Fruit fly (Drosophila melanogaster) whole organism, embryonic: Measurements from ENCODE around the gene CAH7.
A peak's percentile ranks its signal among the peaks of the same experiment; 100 is the strongest.

Experiments
- Adf1 ChIP-seq: fragments of 200-800 bp; sonication (Bioruptor generic); IDR thresholded peaks from 2 replicates; pipeline ENCODE4 v1.3.6; 2022; ENCODE audit warnings: missing biosample characterization, missing genetic modification characterization
- CG10543 ChIP-seq: fragments of 200-800 bp; sonication (Bioruptor generic); optimal IDR thresholded peaks from 3 replicates; lab custom pipeline; 2017; ENCODE audit warnings: missing biosample characterization, mild to moderate bottlenecking, missing genetic modification characterization, moderate library complexity
- CG13775 ChIP-seq: fragments of 200-800 bp; sonication (Bioruptor generic); optimal IDR thresholded peaks from 3 replicates; lab custom pipeline; 2017; ENCODE audit warnings: missing biosample characterization, mild to moderate bottlenecking, missing genetic modification characterization
- CG13894 ChIP-seq: fragments of 200-800 bp; sonication (Bioruptor generic); optimal IDR thresholded peaks from 3 replicates; lab custom pipeline; 2018; ENCODE audit warnings: missing biosample characterization, mild to moderate bottlenecking, missing genetic modification characterization, moderate library complexity
- CG14050 ChIP-seq: fragments of 200-800 bp; sonication (Bioruptor generic); IDR thresholded peaks from 3 replicates; pipeline ENCODE4 v1.3.6; 2022; ENCODE audit warnings: missing biosample characterization, missing genetic modification characterization
- CG1529 ChIP-seq: fragments of 200-800 bp; sonication (Bioruptor generic); optimal IDR thresholded peaks from 3 replicates; lab custom pipeline; 2018; ENCODE audit warnings: missing biosample characterization, missing genetic modification characterization
- CG15479 ChIP-seq: fragments of 200-800 bp; sonication (Bioruptor generic); optimal IDR thresholded peaks from 3 replicates; lab custom pipeline; 2019; ENCODE audit warnings: missing biosample characterization, mild to moderate bottlenecking, missing genetic modification characterization, moderate library complexity
- CG17568 ChIP-seq: fragments of 200-800 bp; sonication (Bioruptor generic); optimal IDR thresholded peaks from 2 replicates; lab custom pipeline; 2018; ENCODE audit warnings: missing biosample characterization, mild to moderate bottlenecking, missing genetic modification characterization, moderate library complexity
- CG17802 ChIP-seq: fragments of 200-800 bp; sonication (Bioruptor generic); optimal IDR thresholded peaks from 2 replicates; lab custom pipeline; 2018; ENCODE audit warnings: missing biosample characterization, mild to moderate bottlenecking, missing genetic modification characterization, moderate library complexity
- CG18599 ChIP-seq: fragments of 200-800 bp; sonication (Bioruptor generic); optimal IDR thresholded peaks from 3 replicates; lab custom pipeline; 2017; ENCODE audit warnings: missing biosample characterization, missing genetic modification characterization, mild to moderate bottlenecking, moderate library complexity, missing genetic modification reagents
- CG2678 ChIP-seq: fragments of 200-800 bp; sonication (Bioruptor generic); optimal IDR thresholded peaks from 3 replicates; lab custom pipeline; 2019; ENCODE audit warnings: missing biosample characterization, mild to moderate bottlenecking, missing genetic modification characterization, moderate library complexity
- CG2712 ChIP-seq: fragments of 200-800 bp; optimal IDR thresholded peaks from 3 replicates; lab custom pipeline; 2019; ENCODE audit warnings: missing biosample characterization, mild to moderate bottlenecking, missing genetic modification characterization, moderate library complexity
- CG6683 ChIP-seq: fragments of 200-800 bp; sonication (Bioruptor generic); optimal IDR thresholded peaks from 2 replicates; lab custom pipeline; 2017; ENCODE audit warnings: missing biosample characterization, mild to moderate bottlenecking, missing genetic modification characterization, missing genetic modification reagents
- CG7357 ChIP-seq: fragments of 200-800 bp; sonication (Bioruptor generic); IDR thresholded peaks from 3 replicates; pipeline ENCODE4 v1.3.6; 2022; ENCODE audit warnings: missing biosample characterization, missing genetic modification characterization
- CG9876 ChIP-seq: fragments of 200-800 bp; sonication (Bioruptor generic); optimal IDR thresholded peaks from 2 replicates; lab custom pipeline; 2016; ENCODE audit warnings: missing biosample characterization, missing genetic modification characterization
- D19A ChIP-seq: fragments of 200-800 bp; optimal IDR thresholded peaks from 3 replicates; lab custom pipeline; 2019; ENCODE audit warnings: missing biosample characterization, mild to moderate bottlenecking, missing genetic modification characterization, moderate library complexity
- Dbx ChIP-seq: fragments of 200-800 bp; sonication (Bioruptor generic); IDR thresholded peaks from 3 replicates; pipeline ENCODE4 v1.3.6; 2022; ENCODE audit warnings: missing biosample characterization, missing genetic modification characterization
- Dll ChIP-seq: fragments of 200-800 bp; sonication (Bioruptor generic); IDR thresholded peaks from 4 replicates; pipeline ENCODE4 v1.3.6; 2022; ENCODE audit warnings: missing biosample characterization, missing genetic modification characterization; ENCODE audit not compliant: partially characterized antibody
- Eip74EF ChIP-seq, 2 experiments: fragments of 200-800 bp in 1 of 2; fragments of >200 bp in 1 of 2; sonication (Bioruptor generic) in 1 of 2; optimal IDR thresholded peaks; 2 replicates each; lab custom pipeline; 2017 to 2019; ENCODE audit warnings: missing biosample characterization in 2 of 2, missing genetic modification characterization in 2 of 2, mild to moderate bottlenecking in 1 of 2, moderate library complexity in 1 of 2
- Ets65A ChIP-seq: fragments of 200-800 bp; sonication (Bioruptor generic); peaks from one replicate; lab custom pipeline; 2016; ENCODE audit warnings: missing biosample characterization, missing genetic modification characterization
- Ets97D ChIP-seq: fragments of 200-800 bp; sonication (Bioruptor generic); optimal IDR thresholded peaks from 3 replicates; lab custom pipeline; 2016; ENCODE audit warnings: missing biosample characterization, missing genetic modification characterization
- Fer3 ChIP-seq: fragments of 200-800 bp; sonication (Bioruptor generic); optimal IDR thresholded peaks from 2 replicates; lab custom pipeline; 2018; ENCODE audit warnings: missing biosample characterization, mild to moderate bottlenecking, missing genetic modification characterization, moderate library complexity
- GATAe ChIP-seq: fragments of 200-800 bp; sonication (Bioruptor generic); conservative IDR thresholded peaks from 2 replicates; pipeline ENCODE4 v1.3.6; 2022; ENCODE audit warnings: missing biosample characterization, missing genetic modification characterization
- HLH54F ChIP-seq: fragments of 200-800 bp; sonication (Bioruptor generic); optimal IDR thresholded peaks from 3 replicates; lab custom pipeline; 2016; ENCODE audit warnings: missing biosample characterization, missing genetic modification characterization
- Lim3 ChIP-seq: fragments of 200-800 bp; sonication (Bioruptor generic); IDR thresholded peaks from 2 replicates; pipeline ENCODE4 v1.3.6; 2022; ENCODE audit warnings: missing biosample characterization, missing genetic modification characterization
- Med ChIP-seq: fragments of 200-800 bp; sonication (Bioruptor generic); peaks from one replicate; lab custom pipeline; 2016; ENCODE audit warnings: missing biosample characterization, missing genetic modification characterization, mild to moderate bottlenecking, inconsistent platforms, moderate library complexity
- Myb ChIP-seq: fragments of 200-800 bp; sonication (Bioruptor generic); optimal IDR thresholded peaks from 2 replicates; lab custom pipeline; 2016; ENCODE audit warnings: missing biosample characterization, missing genetic modification characterization
- NK7.1 ChIP-seq: fragments of 200-800 bp; sonication (Bioruptor generic); optimal IDR thresholded peaks from 3 replicates; lab custom pipeline; 2016; ENCODE audit warnings: missing biosample characterization, missing genetic modification characterization
- PHDP ChIP-seq: fragments of 200-800 bp; sonication (Bioruptor generic); optimal IDR thresholded peaks from 3 replicates; lab custom pipeline; 2018; ENCODE audit warnings: missing biosample characterization, mild to moderate bottlenecking, missing genetic modification characterization, moderate library complexity
- Taf1 ChIP-seq: fragments of 200-800 bp; sonication (Bioruptor generic); IDR thresholded peaks from 2 replicates; pipeline ENCODE4 v1.3.6; 2022; ENCODE audit warnings: missing biosample characterization, missing genetic modification characterization
- Usf ChIP-seq: fragments of 200-800 bp; sonication (Bioruptor generic); optimal IDR thresholded peaks from 2 replicates; lab custom pipeline; 2017; ENCODE audit warnings: missing genotype, missing biosample characterization, missing genetic modification characterization
- ap ChIP-seq: fragments of 200-800 bp; sonication (Bioruptor generic); IDR thresholded peaks from 2 replicates; pipeline ENCODE4 v1.3.6; 2022; ENCODE audit warnings: missing biosample characterization, missing genetic modification characterization
- az2 ChIP-seq: fragments of 200-800 bp; sonication (Bioruptor generic); optimal IDR thresholded peaks from 3 replicates; lab custom pipeline; 2016; ENCODE audit warnings: missing biosample characterization, missing genetic modification characterization
- bsh ChIP-seq, 2 experiments: fragments of 200-800 bp; sonication (Bioruptor generic); optimal IDR thresholded peaks; 2 replicates each; lab custom pipeline; 2017 to 2018; ENCODE audit warnings: mild to moderate bottlenecking in 2 of 2, missing biosample characterization in 2 of 2, missing genetic modification characterization in 2 of 2, moderate library complexity in 1 of 2
- chinmo ChIP-seq: fragments of 200-800 bp; sonication (Bioruptor generic); IDR thresholded peaks from 4 replicates; pipeline ENCODE4 v1.3.6; 2022; ENCODE audit warnings: missing biosample characterization, missing genetic modification characterization; ENCODE audit not compliant: partially characterized antibody
- chm ChIP-seq: fragments of 200-800 bp; sonication (Bioruptor generic); IDR thresholded peaks from 2 replicates; pipeline ENCODE4 v1.3.6; 2022; ENCODE audit warnings: missing biosample characterization, missing genetic modification characterization
- emc ChIP-seq: fragments of 200-800 bp; sonication (Bioruptor generic); optimal IDR thresholded peaks from 2 replicates; lab custom pipeline; 2016; ENCODE audit warnings: missing biosample characterization, missing genetic modification characterization
- eve ChIP-seq, 2 experiments: fragments of >200 bp; optimal IDR thresholded peaks; 2 replicates each; lab custom pipeline; 2017; ENCODE audit warnings: missing biosample characterization in 2 of 2, missing genetic modification characterization in 2 of 2
- exex ChIP-seq: fragments of 200-800 bp; sonication (Bioruptor generic); optimal IDR thresholded peaks from 4 replicates; lab custom pipeline; 2018; ENCODE audit warnings: missing biosample characterization, mild to moderate bottlenecking, missing genetic modification characterization, moderate library complexity
- gsb ChIP-seq: fragments of 200-800 bp; sonication (Bioruptor generic); IDR thresholded peaks from 2 replicates; pipeline ENCODE4 v1.3.6; 2022; ENCODE audit warnings: missing biosample characterization, missing genetic modification characterization
- h ChIP-seq: fragments of >200 bp; optimal IDR thresholded peaks from 2 replicates; lab custom pipeline; 2017
- lab ChIP-seq: fragments of 200-800 bp; sonication (Bioruptor generic); optimal IDR thresholded peaks from 3 replicates; lab custom pipeline; 2017; ENCODE audit warnings: missing biosample characterization, missing genetic modification characterization, mild to moderate bottlenecking, moderate library complexity, missing genetic modification reagents
- lilli ChIP-seq: fragments of 200-800 bp; sonication (Bioruptor generic); optimal IDR thresholded peaks from 3 replicates; lab custom pipeline; 2016; ENCODE audit warnings: missing biosample characterization, missing genetic modification characterization
- nom ChIP-seq: fragments of 200-800 bp; sonication (Bioruptor generic); optimal IDR thresholded peaks from 2 replicates; lab custom pipeline; 2017; ENCODE audit warnings: missing biosample characterization, missing genetic modification characterization, mild to moderate bottlenecking, moderate library complexity, missing genetic modification reagents
- sens ChIP-seq: fragments of 200-800 bp; sonication (Bioruptor generic); peaks from one replicate; lab custom pipeline; 2016; ENCODE audit warnings: missing biosample characterization, missing genetic modification characterization
- shn ChIP-seq: fragments of 200-800 bp; sonication (Bioruptor generic); optimal IDR thresholded peaks from 3 replicates; lab custom pipeline; 2016; ENCODE audit warnings: missing biosample characterization, missing genetic modification characterization
- slp2 ChIP-seq: fragments of 200-800 bp; sonication (Bioruptor generic); optimal IDR thresholded peaks from 2 replicates; lab custom pipeline; 2016; ENCODE audit warnings: missing biosample characterization, missing genetic modification characterization
- sug ChIP-seq: fragments of 200-800 bp; optimal IDR thresholded peaks from 2 replicates; lab custom pipeline; 2019; ENCODE audit warnings: missing biosample characterization, mild to moderate bottlenecking, missing genetic modification characterization, moderate library complexity
- unc-4 ChIP-seq: fragments of 200-800 bp; sonication (Bioruptor generic); IDR thresholded peaks from 2 replicates; pipeline ENCODE4 v1.3.6; 2022; ENCODE audit warnings: missing biosample characterization, missing genetic modification characterization; ENCODE audit not compliant: partially characterized antibody

CAH7 gene

DNA sequence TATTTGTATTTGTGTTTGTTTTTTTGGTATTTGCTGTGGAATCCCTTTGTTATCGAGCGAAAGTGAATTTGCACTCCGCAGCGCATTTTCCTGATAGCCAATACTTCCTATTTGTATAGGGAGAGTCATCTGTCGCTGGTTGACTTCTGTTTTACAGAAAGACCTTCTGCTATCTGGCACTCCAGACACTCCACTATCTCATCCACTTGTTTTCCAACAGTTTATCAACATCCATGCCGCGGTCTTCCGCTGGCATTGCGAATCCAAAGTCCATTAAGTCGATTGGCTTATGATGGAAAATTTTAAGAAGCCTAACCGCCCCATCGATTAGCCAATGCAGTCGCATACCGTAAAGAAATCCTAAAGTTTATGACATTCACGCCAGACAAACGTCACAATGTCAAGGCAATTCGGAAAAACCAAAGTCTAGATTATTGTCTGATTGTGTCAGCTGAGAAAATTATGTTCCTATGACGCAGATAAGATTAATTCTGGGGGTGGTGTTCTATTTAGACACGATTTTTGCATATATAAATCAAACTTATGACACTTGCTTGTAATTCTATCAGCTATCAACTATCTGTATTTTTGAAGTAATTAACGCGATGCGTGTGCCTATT, 3.0 kb downstream of the CAH7 start:
- TF ChIP-seq CG2678 (tag; lab: Kevin White, UChicago): no peak
- no peak for TF ChIP-seq CG18599 (GFP tag; lab: Kevin White, UChicago)
- no peak for TF ChIP-seq Dbx (GFP tag; lab: Robert Waterston, UW)
- no peak for TF ChIP-seq Eip74EF (GFP tag; optimal IDR thresholded peaks at IDR 0.05; lab: Kevin White, UChicago)
- TF ChIP-seq CG13775 (GFP tag; lab: Kevin White, UChicago): no peak
- TF ChIP-seq CG2712 (tag; lab: Kevin White, UChicago): no peak
- TF ChIP-seq h: no peak
- no peak for TF ChIP-seq ap (GFP tag; lab: Robert Waterston, UW)
- no peak for TF ChIP-seq D19A (tag; lab: Kevin White, UChicago)
- TF ChIP-seq unc-4 (GFP tag; lab: Robert Waterston, UW): no peak
- no peak for TF ChIP-seq Adf1 (GFP tag; lab: Robert Waterston, UW)
- TF ChIP-seq CG6683 (GFP tag; lab: Kevin White, UChicago): no peak
- TF ChIP-seq emc (GFP tag; lab: Kevin White, UChicago): no peak
- no peak for TF ChIP-seq Ets97D (GFP tag; lab: Kevin White, UChicago)
- 0 out of 2 replicates have a peak, but pooled peaks have one; percentile 8 for TF ChIP-seq gsb (GFP tag; lab: Robert Waterston, UW)
- peak; percentile 31 for TF ChIP-seq sens (GFP tag; lab: Kevin White, UChicago)
- TF ChIP-seq shn (GFP tag; lab: Kevin White, UChicago): no peak
- no peak for TF ChIP-seq PHDP (tag; lab: Kevin White, UChicago)
- TF ChIP-seq CG9876 (GFP tag; lab: Kevin White, UChicago): no peak
- TF ChIP-seq NK7.1: no peak
- no peak for TF ChIP-seq lilli
- no peak for TF ChIP-seq Fer3 (tag; lab: Kevin White, UChicago)
- TF ChIP-seq nom (GFP tag; lab: Kevin White, UChicago): peak; percentile 74
- no peak for TF ChIP-seq Med (GFP tag; lab: Kevin White, UChicago)
- TF ChIP-seq CG15479: peak; percentile 89
- TF ChIP-seq CG17802: no peak
- TF ChIP-seq CG7357 (GFP tag; lab: Robert Waterston, UW): no peak
- TF ChIP-seq CG14050 (GFP tag; lab: Robert Waterston, UW): no peak
- TF ChIP-seq chm: no peak
- TF ChIP-seq Ets65A: peak; percentile 46
- no peak for TF ChIP-seq slp2 (GFP tag; lab: Kevin White, UChicago)
- peak; percentile 44 for TF ChIP-seq exex (tag; lab: Kevin White, UChicago)

DNA sequence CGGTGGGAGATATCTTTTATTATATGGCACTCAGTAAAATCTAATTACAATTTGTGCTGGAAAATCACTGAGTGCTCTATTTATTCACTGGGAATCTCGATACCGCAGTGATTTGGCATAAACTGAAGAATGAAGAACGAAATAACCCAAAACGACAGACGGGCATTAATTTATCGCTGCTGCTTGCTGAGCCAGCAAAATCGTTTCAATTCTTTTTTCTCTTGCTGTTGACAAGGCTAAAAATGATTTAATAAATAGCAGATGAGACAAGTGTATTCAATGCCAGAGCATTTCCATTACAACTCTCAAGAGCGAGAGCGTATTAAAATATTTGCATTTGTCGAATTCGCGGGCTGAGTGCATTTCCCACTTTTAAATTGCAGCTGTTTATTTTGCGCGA, 3.8 kb downstream of the CAH7 start:
- TF ChIP-seq chinmo (0 out of 4 replicates have a peak, but pooled peaks have one; percentile 24), Usf (GFP tag; lab: Kevin White, UChicago) (no peak), CG13894 (tag; lab: Kevin White, UChicago) (peak; percentile 6)

DNA sequence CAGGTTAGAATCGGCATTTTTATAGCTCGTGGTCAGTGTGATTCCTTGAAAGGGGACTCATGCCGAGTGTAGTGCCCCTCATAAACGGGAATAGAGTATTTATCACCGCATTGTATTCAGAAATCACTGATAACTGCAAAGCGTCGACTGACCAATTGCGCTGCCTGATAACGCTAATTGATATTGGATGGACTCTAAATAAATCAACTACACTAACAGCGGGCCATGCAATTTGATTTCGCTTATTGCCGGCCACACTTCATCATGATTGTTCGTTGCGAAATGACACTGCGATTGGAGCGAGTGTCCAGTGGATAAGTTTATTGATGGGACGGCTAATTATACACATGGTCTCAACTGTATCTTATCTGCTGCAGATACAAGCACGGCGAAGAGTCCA, 7.6 kb downstream of the CAH7 start:
- TF ChIP-seq Myb (GFP tag; lab: Kevin White, UChicago): no peak
- TF ChIP-seq Lim3: peak; percentile 15; the same call in 1 of the 2 replicates
- 0 out of 2 replicates have a peak, but pooled peaks have one; percentile 20 for TF ChIP-seq GATAe (GFP tag; lab: Robert Waterston, UW)
- no peak for TF ChIP-seq Taf1 (GFP tag; lab: Robert Waterston, UW)
- peak; percentile 97 for TF ChIP-seq exex (tag; lab: Kevin White, UChicago)
- TF ChIP-seq HLH54F: no peak
- TF ChIP-seq CG10543: peak; percentile 11
- no peak for TF ChIP-seq CG1529 (GFP tag; lab: Kevin White, UChicago)
- peak in 1 of 2 experiments; percentile 28 for TF ChIP-seq eve (GFP tag; optimal IDR thresholded peaks at IDR 0.05; lab: Kevin White, UChicago)
- no peak for TF ChIP-seq bsh (GFP tag; optimal IDR thresholded peaks at IDR 0.05; lab: Kevin White, UChicago)
- TF ChIP-seq lab (GFP tag; lab: Kevin White, UChicago): peak; percentile 83
- no peak for TF ChIP-seq Dll
- no peak for TF ChIP-seq az2 (GFP tag; lab: Kevin White, UChicago)
- no peak for TF ChIP-seq CG17568
- TF ChIP-seq sug (tag; lab: Kevin White, UChicago): peak; percentile 42
